Fruit fly (Drosophila melanogaster) whole organism, pupa: ENCODE measurements around the gene Pfdn4.

Source experiments
- CG12605 ChIP-seq: fragments of 200-800 bp; sonication (Bioruptor generic); IDR thresholded peaks from 2 replicates; pipeline ENCODE4 v1.3.6; 2022; ENCODE audit warnings: missing biosample characterization, missing genetic modification characterization
- CG13204 ChIP-seq: fragments of 200-800 bp; sonication (Bioruptor generic); optimal IDR thresholded peaks from 2 replicates; lab custom pipeline; 2018; ENCODE audit warnings: missing biosample characterization, mild to moderate bottlenecking, missing genetic modification characterization, moderate library complexity
- CG14655 ChIP-seq: fragments of 200-800 bp; sonication (Bioruptor generic); optimal IDR thresholded peaks from 3 replicates; lab custom pipeline; 2017; ENCODE audit warnings: mild to moderate bottlenecking, missing biosample characterization, missing genetic modification reagents, missing genetic modification characterization
- CG15710 ChIP-seq: fragments of 200-800 bp; sonication (Bioruptor generic); optimal IDR thresholded peaks from 2 replicates; lab custom pipeline; 2018; ENCODE audit warnings: missing biosample characterization, mild to moderate bottlenecking, missing genetic modification characterization, moderate library complexity
- CG32121 ChIP-seq: fragments of 200-800 bp; sonication (Bioruptor generic); IDR thresholded peaks from 2 replicates; pipeline ENCODE4 v1.3.6; 2022; ENCODE audit warnings: missing biosample characterization, missing genetic modification characterization
- CG34367 ChIP-seq: fragments of 200-800 bp; sonication (Bioruptor generic); optimal IDR thresholded peaks from 2 replicates; lab custom pipeline; 2018; ENCODE audit warnings: missing biosample characterization, mild to moderate bottlenecking, missing genetic modification characterization
- CG4496 ChIP-seq: fragments of 200-800 bp; sonication (Bioruptor generic); IDR thresholded peaks from 3 replicates; pipeline ENCODE4 v1.3.6; 2022; ENCODE audit warnings: missing biosample characterization, missing genetic modification characterization
- CG8159 ChIP-seq: fragments of 200-800 bp; sonication (Bioruptor generic); optimal IDR thresholded peaks from 3 replicates; lab custom pipeline; 2018; ENCODE audit warnings: missing biosample characterization, mild to moderate bottlenecking, missing genetic modification characterization, moderate library complexity
- CG8301 ChIP-seq: fragments of 200-800 bp; sonication (Bioruptor generic); optimal IDR thresholded peaks from 2 replicates; lab custom pipeline; 2018; ENCODE audit warnings: missing biosample characterization, mild to moderate bottlenecking, missing genetic modification characterization
- CG9948 ChIP-seq: fragments of 200-800 bp; sonication (Bioruptor generic); optimal IDR thresholded peaks from 2 replicates; lab custom pipeline; 2018; ENCODE audit warnings: missing biosample characterization, mild to moderate bottlenecking, missing genetic modification characterization, moderate library complexity
- D1 ChIP-seq: fragments of 200-800 bp; sonication (Bioruptor generic); optimal IDR thresholded peaks from 2 replicates; lab custom pipeline; 2018; ENCODE audit warnings: missing biosample characterization, mild to moderate bottlenecking, missing genetic modification characterization, moderate library complexity
- EcR ChIP-seq: fragments of 200-800 bp; sonication (Bioruptor generic); optimal IDR thresholded peaks from 3 replicates; lab custom pipeline; 2019; ENCODE audit warnings: missing biosample characterization, missing genetic modification characterization, mild to moderate bottlenecking, moderate library complexity, missing genetic modification reagents
- Ets98B ChIP-seq: fragments of 200-800 bp; sonication (Bioruptor generic); IDR thresholded peaks from 2 replicates; pipeline ENCODE4 v1.3.6; 2022; ENCODE audit warnings: missing biosample characterization, missing genetic modification characterization
- Pif1A ChIP-seq: fragments of 200-800 bp; sonication (Bioruptor generic); optimal IDR thresholded peaks from 3 replicates; lab custom pipeline; 2016; ENCODE audit warnings: missing biosample characterization, missing genetic modification characterization
- Pif1B ChIP-seq: fragments of 200-800 bp; sonication (Bioruptor generic); optimal IDR thresholded peaks from 3 replicates; lab custom pipeline; 2016; ENCODE audit warnings: missing biosample characterization, missing genetic modification characterization
- Snoo ChIP-seq: fragments of 200-800 bp; sonication (Bioruptor generic); optimal IDR thresholded peaks from 3 replicates; lab custom pipeline; 2017; ENCODE audit warnings: missing biosample characterization, mild to moderate bottlenecking, missing genetic modification characterization, inconsistent platforms
- fd96Ca ChIP-seq: fragments of 200-800 bp; sonication (Bioruptor generic); IDR thresholded peaks from 3 replicates; pipeline ENCODE4 v1.3.6; 2022; ENCODE audit warnings: missing biosample characterization, missing genetic modification characterization
- gl ChIP-seq: fragments of 200-800 bp; sonication (Bioruptor generic); optimal IDR thresholded peaks from 2 replicates; lab custom pipeline; 2018; ENCODE audit warnings: missing biosample characterization, mild to moderate bottlenecking, missing genetic modification characterization
- rn ChIP-seq: fragments of 200-800 bp; sonication (Bioruptor generic); IDR thresholded peaks from 2 replicates; pipeline ENCODE4 v1.3.6; 2022; ENCODE audit warnings: missing biosample characterization, missing genetic modification characterization

Pfdn4 gene

DNA sequence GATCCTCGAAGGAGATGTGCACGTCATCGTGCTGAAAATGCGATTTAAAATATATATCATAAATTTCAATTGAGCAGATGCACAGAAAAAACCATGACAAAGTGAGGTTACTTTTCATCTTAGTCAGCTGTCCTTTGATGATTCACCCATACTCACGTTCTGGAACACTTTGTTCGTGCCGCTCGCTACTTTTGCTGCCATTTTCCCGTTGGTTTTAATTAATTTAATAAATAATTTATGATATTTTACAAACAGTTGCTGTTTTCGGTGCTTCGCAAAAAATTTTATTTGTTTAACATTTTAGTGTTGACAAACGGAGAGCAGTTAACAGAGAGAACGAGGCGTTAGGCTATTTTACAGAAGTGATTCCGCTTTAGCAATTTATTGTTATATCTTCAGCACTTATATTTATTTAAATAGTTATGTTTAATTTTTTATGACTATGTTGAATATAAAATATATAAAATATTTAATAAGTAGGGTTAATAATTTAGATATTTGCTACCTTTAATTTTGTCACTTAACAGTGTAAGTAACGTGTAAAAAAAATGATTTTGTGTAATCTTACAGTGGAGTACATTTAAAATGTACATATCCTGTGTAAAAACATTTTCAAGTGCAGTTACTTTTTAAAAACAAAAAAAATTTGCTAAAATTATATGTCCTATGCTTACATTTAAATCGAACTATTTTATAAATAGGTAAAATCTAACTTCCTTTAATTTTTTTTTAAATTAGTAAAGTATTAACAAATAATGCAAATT, at the start of gene Pfdn4:
Gene Pfdn4, minus strand, starts transcription at position 265 of the 764 bp plus-strand sequence.
- TF ChIP-seq Pif1B (GFP tag; lab: Kevin White, UChicago) (peak; percentile 12), D1 (peak; percentile 42), CG8301 (no peak)

dm6 chr3L:5385762-5386161, 18.0 kb upstream of the Pfdn4 start:
- TF ChIP-seq CG12605 (no peak), Ets98B (GFP tag; lab: Robert Waterston, UW) (peak; percentile 61), fd96Ca (0 out of 3 replicates have a peak, but pooled peaks have one; percentile 28), CG4496 (GFP tag; lab: Robert Waterston, UW) (peak; percentile 77)

DNA sequence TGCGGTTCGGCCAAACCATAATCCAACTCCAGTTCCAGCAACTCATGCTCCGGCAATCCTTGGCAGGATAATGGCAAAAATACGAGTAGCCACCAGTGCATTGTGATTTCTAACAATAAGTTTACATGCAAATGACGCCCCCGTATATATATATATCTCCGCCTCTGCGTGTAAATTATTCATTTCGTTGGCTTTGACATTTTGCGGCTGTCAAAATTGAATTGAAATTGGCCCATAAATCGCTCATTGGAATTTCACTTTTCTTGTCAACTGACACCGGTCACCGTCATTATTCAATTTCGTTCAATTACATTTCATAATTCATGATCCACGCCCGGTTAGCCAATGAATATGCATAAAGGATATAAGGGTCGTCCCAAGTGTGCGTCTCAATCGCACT, 14.9 kb upstream of the Pfdn4 start, which contains the start of gene Ir64a:
Gene Ir64a, minus strand, starts transcription at position 101 of the 400 bp plus-strand sequence.
- no peak for TF ChIP-seq Pif1A (GFP tag; lab: Kevin White, UChicago)
- TF ChIP-seq CG8301 = no peak

DNA sequence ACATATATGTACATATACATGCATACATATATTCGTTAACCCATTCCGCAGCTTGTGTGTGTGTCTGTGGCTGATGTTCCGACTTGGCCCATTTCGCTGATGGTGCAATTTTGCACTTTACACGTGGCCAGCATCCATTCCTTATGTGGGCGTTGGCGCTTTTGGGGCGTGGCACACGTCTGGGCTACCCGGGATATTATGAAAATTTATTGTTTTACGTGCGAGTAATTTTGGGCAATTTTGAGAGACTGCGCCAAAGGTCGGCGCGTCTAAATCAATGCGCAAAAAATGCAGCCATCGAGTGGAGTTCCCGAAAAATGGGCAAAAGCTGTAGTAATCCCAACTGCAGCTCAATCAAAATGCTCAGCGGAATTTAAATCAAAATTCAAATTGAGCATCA, 4.2 kb upstream of the Pfdn4 start:
- TF ChIP-seq D1 = no peak

DNA sequence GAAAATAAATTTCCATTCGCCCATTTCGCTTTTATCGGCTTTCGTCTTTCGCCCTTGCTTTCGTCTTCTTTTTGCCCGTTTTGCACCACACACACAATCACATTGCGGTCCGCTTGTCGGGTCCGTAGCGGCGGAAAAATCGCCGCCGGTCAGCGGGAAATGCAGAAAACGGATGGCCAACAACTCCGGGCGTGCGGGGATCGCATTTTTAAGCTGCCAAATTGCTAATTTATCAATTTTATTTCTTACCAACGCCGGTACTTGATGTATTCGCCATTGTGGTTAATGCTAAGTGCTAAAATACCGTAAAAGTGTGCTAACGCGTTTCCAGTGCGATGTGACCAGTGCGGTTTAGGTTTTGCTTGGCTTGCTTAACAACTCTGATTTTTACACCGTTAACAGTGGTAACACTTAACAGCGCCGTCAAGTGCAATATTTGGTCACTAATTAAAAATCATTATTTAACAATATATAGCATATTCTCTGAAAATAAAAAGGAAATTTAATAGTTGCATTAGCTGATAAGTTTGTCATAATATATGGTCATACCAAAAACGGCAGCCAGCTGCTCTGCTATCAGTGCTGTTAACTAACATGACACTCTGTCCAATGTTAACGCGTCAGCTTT, 1.8 kb downstream of the Pfdn4 start, which contains the start of the genes Uev1A and Membrin:
Gene Uev1A, minus strand, starts transcription at position 346 of the 628 bp plus-strand sequence.
Gene Membrin, plus strand, starts transcription at position 576 of the 628 bp plus-strand sequence.
- TF ChIP-seq Pif1A (GFP tag; lab: Kevin White, UChicago) (no peak), CG34367 (tag; lab: Kevin White, UChicago) (no peak), Pif1B (GFP tag; lab: Kevin White, UChicago) (no peak), Snoo (no peak), CG8159 (tag; lab: Kevin White, UChicago) (no peak), EcR (no peak), rn (GFP tag; lab: Robert Waterston, UW) (no peak), D1 (no peak), CG4496 (GFP tag; lab: Robert Waterston, UW) (no peak), CG32121 (GFP tag; lab: Robert Waterston, UW) (no peak), CG8301 (no peak), gl (tag; lab: Kevin White, UChicago) (no peak), fd96Ca (no peak)
- TF ChIP-seq, all 21 proteins: peak for 0

- TF ChIP-seq CG32121 (GFP tag; lab: Robert Waterston, UW) (peak; percentile 28; the same call in 1 of the 2 replicates), CG15710 (peak; percentile 2), EcR (peak; percentile 48), Ets98B (GFP tag; lab: Robert Waterston, UW) (0 out of 2 replicates have a peak, but pooled peaks have one; percentile 11), fd96Ca (no peak), CG12605 (peak; percentile 25; the same call in 1 of the 2 replicates), rn (GFP tag; lab: Robert Waterston, UW) (no peak), CG4496 (GFP tag; lab: Robert Waterston, UW) (peak; percentile 47; the same call in 2 of the 3 replicates), Snoo (peak; percentile 38), CG14655 (GFP tag; lab: Kevin White, UChicago) (no peak), Pif1B (GFP tag; lab: Kevin White, UChicago) (peak; percentile 5), CG34367 (tag; lab: Kevin White, UChicago) (no peak), CG8159 (tag; lab: Kevin White, UChicago) (peak; percentile 29), CG9948 (tag; lab: Kevin White, UChicago) (no peak), Pif1A (GFP tag; lab: Kevin White, UChicago) (peak; percentile 44), gl (tag; lab: Kevin White, UChicago) (peak; percentile 44), CG13204 (GFP tag; lab: Kevin White, UChicago) (no peak), D1 (peak; percentile 27), CG8301 (no peak)
Measured at dm6 chr3L:5365164-5365879, 2.5 kb downstream of the Pfdn4 start.
